Worm (Caenorhabditis elegans) whole organism, late embryonic: ENCODE measurements around the gene str-23.

Experiments
- C08G9.2 ChIP-seq: sonication (generic microtip); optimal IDR thresholded peaks from 2 replicates; lab custom pipeline; 2016; ENCODE audit warnings: mild to moderate bottlenecking, missing genetic modification characterization, moderate library complexity, missing compliant biosample characterization
- ahr-1 ChIP-seq: sonication (generic microtip); optimal IDR thresholded peaks from 2 replicates; lab custom pipeline; 2016; ENCODE audit warnings: missing genetic modification characterization, missing compliant biosample characterization
- ama-1 ChIP-seq: fragments of 150-350 bp; optimal IDR thresholded peaks from 2 replicates; lab custom pipeline; 2014
- ceh-30 ChIP-seq: fragments of 150-350 bp; optimal IDR thresholded peaks from 2 replicates; lab custom pipeline; 2014; ENCODE audit warnings: missing biosample characterization, missing genetic modification characterization
- dve-1 ChIP-seq: sonication (generic microtip); optimal IDR thresholded peaks from 2 replicates; lab custom pipeline; 2017; ENCODE audit warnings: antibody characterized with exemption, mild to moderate bottlenecking, missing genetic modification characterization, missing compliant biosample characterization
- elt-2 ChIP-seq: sonication (generic microtip); optimal IDR thresholded peaks from 2 replicates; lab custom pipeline; 2016; ENCODE audit warnings: missing genetic modification reagents, missing genetic modification characterization, missing compliant biosample characterization
- ets-4 ChIP-seq: sonication (generic microtip); optimal IDR thresholded peaks from 2 replicates; lab custom pipeline; 2016; ENCODE audit warnings: missing genetic modification characterization, missing compliant biosample characterization
- fkh-10 ChIP-seq: fragments of 150-350 bp; optimal IDR thresholded peaks from 2 replicates; lab custom pipeline; 2014; ENCODE audit warnings: missing biosample characterization, missing genetic modification reagents, missing genetic modification characterization
- hlh-15 ChIP-seq: sonication (generic microtip); optimal IDR thresholded peaks from 2 replicates; lab custom pipeline; 2016; ENCODE audit warnings: missing genetic modification characterization, missing compliant biosample characterization
- hlh-6 ChIP-seq: sonication (generic microtip); optimal IDR thresholded peaks from 2 replicates; lab custom pipeline; 2016; ENCODE audit warnings: missing genotype, missing genetic modification characterization, missing compliant biosample characterization
- lin-11 ChIP-seq: fragments of 200-800 bp; sonication (Bioruptor generic); optimal IDR thresholded peaks from 2 replicates; lab custom pipeline; 2018; ENCODE audit warnings: mild to moderate bottlenecking, missing genetic modification characterization, missing compliant biosample characterization
- mec-3 ChIP-seq: sonication (generic microtip); optimal IDR thresholded peaks from 2 replicates; lab custom pipeline; 2016; ENCODE audit warnings: borderline replicate concordance, missing genetic modification characterization, missing compliant biosample characterization
- sox-2 ChIP-seq: fragments of 200-800 bp; sonication (Bioruptor generic); IDR thresholded peaks from 2 replicates; pipeline ENCODE4 v1.3.6; 2022; ENCODE audit warnings: missing genetic modification reagents, missing genetic modification characterization, missing compliant biosample characterization
- unc-55 ChIP-seq: sonication (generic microtip); optimal IDR thresholded peaks from 2 replicates; lab custom pipeline; 2017; ENCODE audit warnings: missing biosample characterization, missing genetic modification reagents, missing genetic modification characterization

DNA sequence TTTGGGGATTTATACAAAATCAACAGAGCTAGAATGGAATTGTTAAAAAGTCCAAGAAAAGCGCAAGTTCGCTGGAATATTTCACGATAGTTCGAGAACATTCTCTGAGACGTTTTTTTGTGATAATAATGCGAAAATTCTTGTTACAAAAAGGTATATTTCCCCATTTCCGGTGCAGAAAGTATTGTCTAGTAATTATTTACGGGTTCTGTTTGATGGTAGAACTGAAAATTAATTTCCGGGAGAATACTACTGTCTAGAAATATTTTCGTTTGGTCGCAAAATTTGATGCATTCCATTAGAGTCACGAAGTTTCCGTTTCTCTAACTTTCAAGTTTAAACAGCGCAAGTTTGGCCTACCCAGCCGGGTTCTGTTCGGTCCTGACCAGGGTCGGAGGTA is 15.1 kb upstream of the str-23 start, which contains the start of gene str-248:
- TF ChIP-seq elt-2 (tag; lab: Kevin White, UChicago) (no peak), lin-11 (no peak), hlh-6 (no peak), dve-1 (no peak), fkh-10 (GFP tag; lab: Kevin White, UChicago) (no peak), ahr-1 (no peak), C08G9.2 (tag; lab: Kevin White, UChicago) (no peak), ceh-30 (no peak), mec-3 (tag; lab: Kevin White, UChicago) (no peak), ets-4 (tag; lab: Kevin White, UChicago) (no peak), unc-55 (no peak), hlh-15 (tag; lab: Kevin White, UChicago) (no peak), ama-1 (lab: Kevin White, UChicago) (no peak), sox-2 (GFP tag; lab: Robert Waterston, UW) (no peak)
